Worm (Caenorhabditis elegans): ENCODE results near the gene xpb-1.

xpb-1 gene

DNA sequence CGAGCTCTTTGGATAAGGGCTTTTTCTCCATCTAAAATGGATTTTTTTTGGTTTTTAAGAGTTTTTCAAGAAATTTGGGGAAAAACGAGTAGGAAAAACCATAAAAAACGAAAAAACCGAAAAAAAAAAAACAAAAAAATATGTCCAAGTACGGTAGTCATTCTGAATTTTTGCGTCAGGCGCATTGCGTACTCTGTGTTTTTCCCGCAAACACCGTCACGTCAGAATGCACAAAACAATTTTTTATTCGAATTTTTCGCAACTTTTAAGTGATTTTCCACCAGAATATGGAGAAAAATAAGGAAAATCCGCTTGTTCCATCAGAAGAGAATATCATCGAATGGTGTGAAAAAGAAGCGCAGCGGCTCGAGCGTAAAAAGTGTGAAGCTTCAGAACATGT, 54.9 kb downstream of the xpb-1 start, which contains the start of the genes Y66D12A.6 and ceh-92:
Gene Y66D12A.6 (minus strand): TSS at position 31 of the 400 bp plus-strand sequence.
Gene ceh-92 (plus strand): TSS at position 229 of the 400 bp plus-strand sequence.
- TF ChIP-seq efl-1 (optimal IDR thresholded peaks at IDR 0.05) (peak in 1 of 2 experiments; percentile 71), efl-1 (GFP tag; optimal IDR thresholded peaks at IDR 0.05 in 1 of 2) (peak; percentile 9 to 66), nhr-85 (tag) (peak; percentile 20), unc-86 (tag; optimal IDR thresholded peaks at IDR 0.05) (no peak)

DNA sequence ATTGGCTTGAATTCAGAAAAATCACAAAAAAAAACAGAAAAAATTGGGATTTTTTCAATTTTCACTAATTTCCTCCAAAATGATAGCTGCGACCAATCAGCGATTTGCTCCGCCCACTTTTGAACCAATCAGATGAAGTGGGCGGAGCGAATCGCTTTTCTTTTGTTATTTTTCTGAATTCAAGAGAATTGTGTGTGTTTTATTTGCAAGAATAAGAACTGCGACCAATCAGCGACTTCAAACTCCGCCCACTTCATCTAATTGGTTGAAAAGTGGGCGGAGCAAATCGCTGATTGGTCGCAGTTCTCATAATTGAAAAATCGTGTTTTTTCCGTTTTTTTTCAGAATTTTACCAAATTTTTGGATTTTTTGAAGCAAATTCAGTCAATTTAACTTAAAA, 56.1 kb downstream of the xpb-1 start:
- no peak for TF ChIP-seq fos-1 (tag; optimal IDR thresholded peaks at IDR 0.05)
- TF ChIP-seq nhr-90 (tag; optimal IDR thresholded peaks at IDR 0.05; ENCODE audit: poor library complexity), result no peak
- TF ChIP-seq C04F5.9 (tag; optimal IDR thresholded peaks at IDR 0.05), result no peak
- TF ChIP-seq pqm-1 (tag; optimal IDR thresholded peaks at IDR 0.05), result no peak
- no peak for TF ChIP-seq hlh-4 (tag; optimal IDR thresholded peaks at IDR 0.05)
- no peak for TF ChIP-seq alr-1 (tag; optimal IDR thresholded peaks at IDR 0.05; ENCODE audit: borderline replicate concordance)
- no peak for TF ChIP-seq xbp-1 (tag; optimal IDR thresholded peaks at IDR 0.05)
